Worm (Caenorhabditis elegans) whole organism, young adult: Measurements from ENCODE around the gene sri-21.

Experiments
- B0019.2 ChIP-seq: fragments of 200-800 bp; sonication (Bioruptor generic); conservative IDR thresholded peaks from 2 replicates; pipeline ENCODE4 v1.3.6; 2022; ENCODE audit warnings: missing genetic modification reagents, missing genetic modification characterization, missing compliant biosample characterization
- B0035.1 ChIP-seq: sonication (generic microtip); optimal IDR thresholded peaks from 2 replicates; lab custom pipeline; 2016; ENCODE audit warnings: missing genetic modification characterization, mild to moderate bottlenecking, missing compliant biosample characterization, missing genotype, missing genetic modification reagents
- F10E7.11 ChIP-seq: sonication (generic microtip); optimal IDR thresholded peaks from 2 replicates; lab custom pipeline; 2017; ENCODE audit warnings: mild to moderate bottlenecking, missing genetic modification characterization, moderate library complexity, missing compliant biosample characterization
- F39B2.1 ChIP-seq: fragments of 200-800 bp; sonication (Bioruptor generic); IDR thresholded peaks from 2 replicates; pipeline ENCODE4 v1.3.6; 2022; ENCODE audit warnings: missing genetic modification reagents, missing genetic modification characterization, missing compliant biosample characterization
- F55B11.4 ChIP-seq: sonication (generic microtip); optimal IDR thresholded peaks from 2 replicates; lab custom pipeline; 2016; ENCODE audit warnings: missing compliant biosample characterization, missing genetic modification characterization, borderline replicate concordance; ENCODE audit not compliant: insufficient read depth
- F57A8.1 ChIP-seq: fragments of 200-800 bp; sonication (Bioruptor generic); optimal IDR thresholded peaks from 2 replicates; lab custom pipeline; 2018; ENCODE audit warnings: mild to moderate bottlenecking, missing genetic modification characterization, moderate library complexity, missing compliant biosample characterization
- K11D2.4 ChIP-seq: fragments of 200-800 bp; sonication (Bioruptor generic); IDR thresholded peaks from 2 replicates; pipeline ENCODE4 v1.3.6; 2022; ENCODE audit warnings: missing genetic modification reagents, missing genetic modification characterization, missing compliant biosample characterization
- K12H6.12 ChIP-seq: fragments of 200-800 bp; sonication (Bioruptor generic); optimal IDR thresholded peaks from 2 replicates; lab custom pipeline; 2018; ENCODE audit warnings: mild to moderate bottlenecking, missing genetic modification characterization, missing compliant biosample characterization
- T26A5.8 ChIP-seq: sonication (generic microtip); optimal IDR thresholded peaks from 2 replicates; lab custom pipeline; 2016; ENCODE audit warnings: missing genetic modification characterization, missing compliant biosample characterization
- Y53F4B.3 ChIP-seq: fragments of 200-800 bp; sonication (Bioruptor generic); IDR thresholded peaks from 2 replicates; pipeline ENCODE4 v1.3.6; 2022; ENCODE audit warnings: missing genetic modification reagents, missing genetic modification characterization, missing compliant biosample characterization
- Y56A3A.18 ChIP-seq: fragments of 200-800 bp; sonication (Bioruptor generic); IDR thresholded peaks from 2 replicates; pipeline ENCODE4 v1.3.6; 2022; ENCODE audit warnings: missing genetic modification reagents, missing genetic modification characterization, missing compliant biosample characterization
- Y79H2A.3 ChIP-seq: fragments of 200-800 bp; sonication (Bioruptor generic); conservative IDR thresholded peaks from 2 replicates; pipeline ENCODE4 v1.3.6; 2022; ENCODE audit warnings: missing genetic modification reagents, missing genetic modification characterization, missing compliant biosample characterization
- Y95B8A.8 ChIP-seq: fragments of 200-800 bp; sonication (Bioruptor generic); IDR thresholded peaks from 2 replicates; pipeline ENCODE4 v1.3.6; 2022; ENCODE audit warnings: missing genetic modification reagents, missing genetic modification characterization, missing compliant biosample characterization
- aptf-2 ChIP-seq: fragments of 200-800 bp; sonication (Bioruptor generic); conservative IDR thresholded peaks from 2 replicates; pipeline ENCODE4 v1.3.6; 2022; ENCODE audit warnings: missing genetic modification reagents, missing genetic modification characterization, missing compliant biosample characterization
- aptf-3 ChIP-seq: fragments of 200-800 bp; sonication (Bioruptor generic); IDR thresholded peaks from 2 replicates; pipeline ENCODE4 v1.3.6; 2022; ENCODE audit warnings: missing genetic modification characterization, missing compliant biosample characterization
- athp-1 ChIP-seq: sonication (generic microtip); optimal IDR thresholded peaks from 2 replicates; lab custom pipeline; 2017; ENCODE audit warnings: mild to moderate bottlenecking, missing genetic modification characterization, missing compliant biosample characterization
- attf-3 ChIP-seq: fragments of 200-800 bp; sonication (Bioruptor generic); conservative IDR thresholded peaks from 2 replicates; pipeline ENCODE4 v1.3.6; 2022; ENCODE audit warnings: missing genetic modification reagents, missing genetic modification characterization, missing compliant biosample characterization
- attf-6 ChIP-seq: fragments of 200-800 bp; sonication (Bioruptor generic); IDR thresholded peaks from 2 replicates; pipeline ENCODE4 v1.3.6; 2022; ENCODE audit warnings: missing genetic modification reagents, missing genetic modification characterization, missing compliant biosample characterization
- ccch-3 ChIP-seq: fragments of 200-800 bp; sonication (Bioruptor generic); optimal IDR thresholded peaks from 2 replicates; lab custom pipeline; 2018; ENCODE audit warnings: mild to moderate bottlenecking, missing genetic modification characterization, missing compliant biosample characterization
- ceh-100 ChIP-seq: fragments of 200-800 bp; sonication (Bioruptor generic); IDR thresholded peaks from 2 replicates; pipeline ENCODE4 v1.3.6; 2022; ENCODE audit warnings: missing genetic modification reagents, missing genetic modification characterization, missing compliant biosample characterization
- ceh-27 ChIP-seq: fragments of 200-800 bp; sonication (Bioruptor generic); optimal IDR thresholded peaks from 2 replicates; lab custom pipeline; 2018; ENCODE audit warnings: mild to moderate bottlenecking, missing genetic modification characterization, moderate library complexity, missing compliant biosample characterization
- ceh-58 ChIP-seq: fragments of 200-800 bp; sonication (Bioruptor generic); IDR thresholded peaks from 2 replicates; pipeline ENCODE4 v1.3.6; 2022; ENCODE audit warnings: missing genetic modification characterization, missing compliant biosample characterization
- die-1 ChIP-seq: sonication (generic microtip); optimal IDR thresholded peaks from 2 replicates; lab custom pipeline; 2016; ENCODE audit warnings: missing genotype, mild to moderate bottlenecking, missing genetic modification characterization, missing compliant biosample characterization
- dox-1 ChIP-seq: fragments of 200-800 bp; sonication (Bioruptor generic); IDR thresholded peaks from 2 replicates; pipeline ENCODE4 v1.3.6; 2022; ENCODE audit warnings: missing genetic modification reagents, missing genetic modification characterization, missing compliant biosample characterization
- dpff-1 ChIP-seq: sonication (generic microtip); optimal IDR thresholded peaks from 2 replicates; lab custom pipeline; 2017; ENCODE audit warnings: mild to moderate bottlenecking, missing genetic modification characterization, missing compliant biosample characterization
- efl-1 ChIP-seq: fragments of 150-350 bp; optimal IDR thresholded peaks from 2 replicates; lab custom pipeline; 2014; ENCODE audit warnings: missing biosample characterization, missing genetic modification reagents, missing genetic modification characterization
- ekl-4 ChIP-seq: fragments of 200-800 bp; sonication (Bioruptor generic); IDR thresholded peaks from 2 replicates; pipeline ENCODE4 v1.3.6; 2022; ENCODE audit warnings: missing genetic modification reagents, missing genetic modification characterization, missing compliant biosample characterization
- ets-4 ChIP-seq: fragments of 200-800 bp; sonication (Bioruptor generic); optimal IDR thresholded peaks from 2 replicates; lab custom pipeline; 2018; ENCODE audit warnings: mild to moderate bottlenecking, missing genetic modification characterization, missing compliant biosample characterization
- hlh-26 ChIP-seq: fragments of 200-800 bp; sonication (Bioruptor generic); conservative IDR thresholded peaks from 2 replicates; pipeline ENCODE4 v1.3.6; 2022; ENCODE audit warnings: missing genetic modification reagents, missing genetic modification characterization, missing compliant biosample characterization
- hmg-1.2 ChIP-seq: fragments of 200-800 bp; sonication (Bioruptor generic); IDR thresholded peaks from 2 replicates; pipeline ENCODE4 v1.3.6; 2022; ENCODE audit warnings: missing genetic modification reagents, missing genetic modification characterization, missing compliant biosample characterization
- hmg-20 ChIP-seq: fragments of 200-800 bp; sonication (Bioruptor generic); IDR thresholded peaks from 2 replicates; pipeline ENCODE4 v1.3.6; 2022; ENCODE audit warnings: missing genetic modification reagents, missing genetic modification characterization, missing compliant biosample characterization
- hrde-1 ChIP-seq: sonication (generic microtip); optimal IDR thresholded peaks from 2 replicates; lab custom pipeline; 2016; ENCODE audit warnings: missing genetic modification characterization, mild to moderate bottlenecking, missing compliant biosample characterization, moderate library complexity, missing genotype, missing genetic modification reagents, borderline replicate concordance
- lin-40 ChIP-seq: sonication (generic microtip); optimal IDR thresholded peaks from 2 replicates; lab custom pipeline; 2016; ENCODE audit warnings: missing genetic modification characterization, mild to moderate bottlenecking, missing compliant biosample characterization, missing genotype, missing genetic modification reagents
- lsy-27 ChIP-seq: sonication (generic microtip); optimal IDR thresholded peaks from 2 replicates; lab custom pipeline; 2017; ENCODE audit warnings: missing genetic modification characterization, mild to moderate bottlenecking, missing compliant biosample characterization, antibody characterized with exemption, missing genotype, borderline replicate concordance; ENCODE audit not compliant: insufficient read depth
- madf-10 ChIP-seq: sonication (generic microtip); optimal IDR thresholded peaks from 2 replicates; lab custom pipeline; 2016; ENCODE audit warnings: mild to moderate bottlenecking, missing genetic modification characterization, missing compliant biosample characterization
- madf-6 ChIP-seq: fragments of 200-800 bp; sonication (Bioruptor generic); IDR thresholded peaks from 2 replicates; pipeline ENCODE4 v1.3.6; 2022; ENCODE audit warnings: missing genetic modification reagents, missing genetic modification characterization, missing compliant biosample characterization
- mcd-1 ChIP-seq: fragments of 200-800 bp; sonication (Bioruptor generic); IDR thresholded peaks from 2 replicates; pipeline ENCODE4 v1.3.6; 2022; ENCODE audit warnings: missing genetic modification reagents, missing genetic modification characterization, missing compliant biosample characterization
- nfya-1 ChIP-seq: sonication (generic microtip); optimal IDR thresholded peaks from 2 replicates; lab custom pipeline; 2017; ENCODE audit warnings: antibody characterized with exemption, missing compliant biosample characterization, missing genetic modification characterization, borderline replicate concordance; ENCODE audit not compliant: insufficient read depth
- nfya-2 ChIP-seq: fragments of 200-800 bp; sonication (Bioruptor generic); IDR thresholded peaks from 2 replicates; pipeline ENCODE4 v1.3.6; 2022; ENCODE audit warnings: missing genetic modification reagents, missing genetic modification characterization, missing compliant biosample characterization
- nhr-179 ChIP-seq: sonication (generic microtip); optimal IDR thresholded peaks from 2 replicates; lab custom pipeline; 2016; ENCODE audit warnings: mild to moderate bottlenecking, missing genetic modification characterization, missing compliant biosample characterization
- sdz-38 ChIP-seq: sonication (generic microtip); optimal IDR thresholded peaks from 2 replicates; lab custom pipeline; 2016; ENCODE audit warnings: missing genotype, missing genetic modification characterization, missing compliant biosample characterization
- snpc-1.3 ChIP-seq: sonication (generic microtip); optimal IDR thresholded peaks from 2 replicates; lab custom pipeline; 2017; ENCODE audit warnings: missing genetic modification characterization, mild to moderate bottlenecking, missing compliant biosample characterization, antibody characterized with exemption, moderate library complexity, missing genotype, missing genetic modification reagents; ENCODE audit not compliant: insufficient read depth
- snpc-3.4 ChIP-seq: sonication (generic microtip); optimal IDR thresholded peaks from 2 replicates; lab custom pipeline; 2017; ENCODE audit warnings: missing genetic modification characterization, mild to moderate bottlenecking, missing compliant biosample characterization, antibody characterized with exemption, moderate library complexity, missing genotype, missing genetic modification reagents
- somi-1 ChIP-seq: fragments of 200-800 bp; sonication (Bioruptor generic); optimal IDR thresholded peaks from 2 replicates; lab custom pipeline; 2018; ENCODE audit warnings: mild to moderate bottlenecking, missing genetic modification characterization, missing compliant biosample characterization
- unc-62 ChIP-seq: fragments of 150-350 bp; optimal IDR thresholded peaks from 2 replicates; lab custom pipeline; 2014; ENCODE audit warnings: missing biosample characterization, missing genetic modification reagents, missing genetic modification characterization
- ztf-25 ChIP-seq: fragments of 200-800 bp; sonication (Bioruptor generic); IDR thresholded peaks from 2 replicates; pipeline ENCODE4 v1.3.6; 2022; ENCODE audit warnings: missing genetic modification reagents, missing genetic modification characterization, missing compliant biosample characterization
- ztf-26 ChIP-seq: sonication (generic microtip); optimal IDR thresholded peaks from 2 replicates; lab custom pipeline; 2017; ENCODE audit warnings: missing genetic modification characterization, missing compliant biosample characterization
- ztf-3 ChIP-seq: fragments of 200-800 bp; sonication (Bioruptor generic); optimal IDR thresholded peaks from 2 replicates; lab custom pipeline; 2018; ENCODE audit warnings: mild to moderate bottlenecking, missing genetic modification characterization, missing compliant biosample characterization
- ztf-6 ChIP-seq: fragments of 200-800 bp; sonication (Bioruptor generic); IDR thresholded peaks from 2 replicates; pipeline ENCODE4 v1.3.6; 2022; ENCODE audit warnings: missing genetic modification reagents, missing genetic modification characterization, missing compliant biosample characterization

Gene sri-21

DNA sequence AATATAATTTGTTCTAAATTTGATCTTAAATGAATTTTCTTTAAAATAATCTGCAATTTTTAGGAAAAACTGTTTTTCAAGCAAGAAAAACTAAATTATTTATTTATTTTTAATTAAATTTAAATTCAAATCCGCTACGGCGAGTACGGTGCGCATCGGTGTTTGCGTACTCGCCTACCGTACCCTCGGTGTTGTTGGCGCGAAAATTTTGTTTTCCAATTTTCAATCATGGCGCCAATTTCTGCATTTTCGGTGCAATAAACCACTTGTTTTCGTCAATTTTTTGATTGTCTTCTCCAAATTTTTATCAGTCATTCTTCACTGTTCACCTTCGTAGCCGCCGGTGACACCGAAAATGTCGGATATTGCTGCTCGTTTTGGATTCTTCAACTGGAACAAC is 29.2 kb downstream of the sri-21 start, which contains the start of gene pygl-1 (continued):
- TF ChIP-seq lin-40 (tag; lab: Kevin White, UChicago) (no peak), ekl-4 (GFP tag; lab: Robert Waterston, UW) (peak; percentile 62; the same call in 1 of the 2 replicates), Y95B8A.8 (peak; percentile 95), ztf-3 (GFP tag; lab: Kevin White, UChicago) (no peak), hlh-26 (GFP tag; lab: Robert Waterston, UW) (no peak), ceh-27 (no peak), snpc-3.4 (tag; lab: Kevin White, UChicago) (peak; percentile 89), dox-1 (peak; percentile 87), madf-6 (GFP tag; lab: Robert Waterston, UW) (peak; percentile 99), T26A5.8 (tag; lab: Kevin White, UChicago) (no peak), aptf-2 (peak; percentile 36; the same call in 1 of the 2 replicates), aptf-3 (GFP tag; lab: Robert Waterston, UW) (no peak), ets-4 (GFP tag; lab: Kevin White, UChicago) (no peak), F10E7.11 (tag; lab: Kevin White, UChicago) (no peak), ceh-58 (no peak), K11D2.4 (GFP tag; lab: Robert Waterston, UW) (no peak), lsy-27 (tag; lab: Kevin White, UChicago) (no peak), dpff-1 (tag; lab: Kevin White, UChicago) (no peak), die-1 (tag; lab: Kevin White, UChicago) (no peak), B0035.1 (tag; lab: Kevin White, UChicago) (no peak), madf-10 (tag; lab: Kevin White, UChicago) (no peak), Y56A3A.18 (GFP tag; lab: Robert Waterston, UW) (no peak), efl-1 (GFP tag; lab: Kevin White, UChicago) (peak; percentile 99), nfya-2 (no peak), nfya-1 (tag; lab: Kevin White, UChicago) (no peak), ccch-3 (GFP tag; lab: Kevin White, UChicago) (no peak), hmg-20 (GFP tag; lab: Robert Waterston, UW) (no peak), ztf-26 (tag; lab: Kevin White, UChicago) (no peak), hmg-1.2 (GFP tag; lab: Robert Waterston, UW) (peak; percentile 70), F55B11.4 (tag; lab: Kevin White, UChicago) (no peak), Y53F4B.3 (no peak), snpc-1.3 (tag; lab: Kevin White, UChicago) (peak; percentile 92), nhr-179 (tag; lab: Kevin White, UChicago) (no peak), F39B2.1 (GFP tag; lab: Robert Waterston, UW) (no peak), ztf-25 (GFP tag; lab: Robert Waterston, UW) (no peak), F57A8.1 (GFP tag; lab: Kevin White, UChicago) (no peak), mcd-1 (peak; percentile 73), ceh-100 (no peak), hrde-1 (tag; lab: Kevin White, UChicago) (peak; percentile 71), Y79H2A.3 (GFP tag; lab: Robert Waterston, UW) (peak; percentile 84), somi-1 (GFP tag; lab: Kevin White, UChicago) (no peak), sdz-38 (tag; lab: Kevin White, UChicago) (no peak), athp-1 (tag; lab: Kevin White, UChicago) (peak; percentile 48), K12H6.12 (no peak), ztf-6 (GFP tag; lab: Robert Waterston, UW) (no peak), B0019.2 (GFP tag; lab: Robert Waterston, UW) (peak; percentile 96), attf-6 (GFP tag; lab: Robert Waterston, UW) (peak; percentile 81), unc-62 (GFP tag; lab: Kevin White, UChicago) (no peak), attf-3 (GFP tag; lab: Robert Waterston, UW) (peak; percentile 84)
